Worm (Caenorhabditis elegans): Measurements from ENCODE around the gene srw-66.

Gene srw-66

DNA sequence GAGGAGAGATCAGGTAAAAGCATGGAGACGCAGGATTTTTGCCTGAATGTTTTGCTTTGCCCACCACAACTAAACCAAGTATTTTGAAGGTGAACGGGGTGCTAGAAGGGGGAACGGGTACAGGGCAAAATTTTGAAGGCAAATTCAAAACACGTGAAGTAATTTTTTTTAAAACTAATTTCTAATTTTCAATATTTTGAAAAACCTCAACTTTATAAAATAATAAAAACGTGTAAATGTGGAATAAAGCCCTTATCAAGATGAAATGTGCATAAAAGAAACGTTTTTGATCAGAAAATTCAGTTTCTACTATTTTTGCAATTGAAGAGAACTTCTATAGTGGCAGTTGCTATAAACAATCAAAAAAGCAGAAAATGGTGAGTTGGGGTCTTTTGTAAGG is 16.1 kb downstream of the srw-66 start, which contains the start of gene clec-119:
TSS of gene clec-119 (plus strand) at position 301 of the 400 bp plus-strand sequence.
- no peak for TF ChIP-seq ceh-9 (tag; optimal IDR thresholded peaks at IDR 0.05)
- no peak for TF ChIP-seq ZK546.5 (tag; optimal IDR thresholded peaks at IDR 0.05)
- no peak for TF ChIP-seq nhr-12 (tag; optimal IDR thresholded peaks at IDR 0.05)
- no peak for TF ChIP-seq egl-27 (tag; optimal IDR thresholded peaks at IDR 0.05)
- no peak for TF ChIP-seq pha-4 (tag; optimal IDR thresholded peaks at IDR 0.05)
- TF ChIP-seq nhr-28 (tag; optimal IDR thresholded peaks at IDR 0.05) = no peak
- no peak for TF ChIP-seq fkh-10 (GFP tag; optimal IDR thresholded peaks at IDR 0.05)
- TF ChIP-seq sea-2 (GFP tag; optimal IDR thresholded peaks at IDR 0.05) = no peak
- no peak for TF ChIP-seq ceh-82 (tag; optimal IDR thresholded peaks at IDR 0.05)
- TF ChIP-seq lsy-12 (tag; optimal IDR thresholded peaks at IDR 0.05) = no peak
- TF ChIP-seq nfya-1 (tag; optimal IDR thresholded peaks at IDR 0.05; ENCODE audit: insufficient read depth) = no peak
- TF ChIP-seq nhr-43 (tag; optimal IDR thresholded peaks at IDR 0.05; ENCODE audit: poor library complexity, severe bottlenecking) = no peak
- TF ChIP-seq tbx-2 (tag; optimal IDR thresholded peaks at IDR 0.05) = no peak
- no peak for TF ChIP-seq mml-1 (tag; optimal IDR thresholded peaks at IDR 0.05)

DNA sequence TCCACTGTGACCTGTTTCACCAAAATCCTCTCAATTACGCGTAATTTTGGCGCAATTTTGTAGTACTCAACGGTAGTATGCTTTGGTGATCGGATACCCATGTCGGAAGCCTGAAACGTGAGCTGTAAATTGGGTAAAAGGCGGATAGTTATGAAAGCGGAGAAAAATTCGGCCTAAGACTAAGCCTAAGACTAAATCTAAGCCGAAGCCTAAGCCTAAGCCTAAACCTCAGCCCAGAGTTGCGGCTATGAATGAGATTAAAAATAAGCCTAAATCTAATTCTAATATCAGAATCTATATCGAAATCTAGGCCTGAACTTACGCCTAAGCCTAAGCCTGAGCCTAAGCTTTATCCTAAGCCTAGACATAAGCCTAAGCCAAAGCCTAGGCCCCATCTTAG is 19.5 kb downstream of the srw-66 start, which contains the start of gene lin-42:
TSS of gene lin-42 (minus strand) at position 101 of the 400 bp plus-strand sequence.
- TF ChIP-seq skn-1 (tag; optimal IDR thresholded peaks at IDR 0.05) (no peak), nhr-28 (tag; optimal IDR thresholded peaks at IDR 0.05) (no peak), egl-5 (tag; optimal IDR thresholded peaks at IDR 0.05) (no peak), nhr-77 (tag; optimal IDR thresholded peaks at IDR 0.05) (no peak), ZK546.5 (tag; optimal IDR thresholded peaks at IDR 0.05) (no peak)

- TF ChIP-seq mml-1 (tag; optimal IDR thresholded peaks at IDR 0.05) = no peak
- TF ChIP-seq unc-39 (tag; optimal IDR thresholded peaks at IDR 0.05) = no peak
- no peak for TF ChIP-seq nhr-237 (tag; optimal IDR thresholded peaks at IDR 0.05)
- peak; percentile 5 for TF ChIP-seq fos-1 (tag; optimal IDR thresholded peaks at IDR 0.05)
- peak; percentile 76 for TF ChIP-seq unc-62 (GFP tag; optimal IDR thresholded peaks at IDR 0.05)
- TF ChIP-seq mdl-1 (tag; optimal IDR thresholded peaks at IDR 0.05) = peak; percentile 83
- no peak for TF ChIP-seq eor-1 (tag; optimal IDR thresholded peaks at IDR 0.05)
- peak; percentile 89 for TF ChIP-seq lin-39 (tag; optimal IDR thresholded peaks at IDR 0.05)
- peak; percentile 96 for TF ChIP-seq hmg-11 (tag; optimal IDR thresholded peaks at IDR 0.05)
- peak; percentile 87 for TF ChIP-seq ceh-28 (tag; optimal IDR thresholded peaks at IDR 0.05)
- TF ChIP-seq nhr-43 (tag; optimal IDR thresholded peaks at IDR 0.05; ENCODE audit: poor library complexity, severe bottlenecking) = peak; percentile 94
- TF ChIP-seq ceh-16 (tag; optimal IDR thresholded peaks at IDR 0.05) = no peak
- TF ChIP-seq nhr-25 (tag; optimal IDR thresholded peaks at IDR 0.05) = peak; percentile 96
- TF ChIP-seq ceh-9 (tag; optimal IDR thresholded peaks at IDR 0.05) = no peak
- no peak for TF ChIP-seq nhr-12 (tag; optimal IDR thresholded peaks at IDR 0.05)
- no peak for TF ChIP-seq nhr-11 (tag; optimal IDR thresholded peaks at IDR 0.05)
- no peak for TF ChIP-seq fkh-2 (tag; optimal IDR thresholded peaks at IDR 0.05)
- no peak for TF ChIP-seq nhr-67 (tag; optimal IDR thresholded peaks at IDR 0.05)
- peak; percentile 2 for TF ChIP-seq zag-1 (tag; optimal IDR thresholded peaks at IDR 0.05)
- peak in 1 of 3 experiments; percentile 54 for TF ChIP-seq elt-3 (tag; optimal IDR thresholded peaks at IDR 0.05)
- no peak for TF ChIP-seq daf-12 (tag; optimal IDR thresholded peaks at IDR 0.05)
- no peak for TF ChIP-seq nhr-28 (tag; optimal IDR thresholded peaks at IDR 0.05)
- TF ChIP-seq nhr-76 (tag; optimal IDR thresholded peaks at IDR 0.05) = no peak
- no peak for TF ChIP-seq fkh-10 (GFP tag; optimal IDR thresholded peaks at IDR 0.05)
- peak; percentile 60 for TF ChIP-seq lin-15B (tag; optimal IDR thresholded peaks at IDR 0.05)
- peak; percentile 2 for TF ChIP-seq ZK546.5 (tag; optimal IDR thresholded peaks at IDR 0.05)
- TF ChIP-seq pha-4 (tag; optimal IDR thresholded peaks at IDR 0.05) = peak; percentile 82
- TF ChIP-seq nfya-1 (tag; optimal IDR thresholded peaks at IDR 0.05; ENCODE audit: insufficient read depth) = peak; percentile 91
- no peak for TF ChIP-seq egl-5 (tag; optimal IDR thresholded peaks at IDR 0.05)
- peak; percentile 97 for TF ChIP-seq lsy-12 (tag; optimal IDR thresholded peaks at IDR 0.05)
- TF ChIP-seq pqm-1 (tag; optimal IDR thresholded peaks at IDR 0.05) = peak; percentile 19
- no peak for TF ChIP-seq aly-2 (tag; optimal IDR thresholded peaks at IDR 0.05)
- TF ChIP-seq elt-2 (tag; optimal IDR thresholded peaks at IDR 0.05) = peak; percentile 74
- TF ChIP-seq ztf-4 (tag; optimal IDR thresholded peaks at IDR 0.05) = no peak
- peak; percentile 69 for TF ChIP-seq ceh-82 (tag; optimal IDR thresholded peaks at IDR 0.05)
- TF ChIP-seq jun-1 (tag; optimal IDR thresholded peaks at IDR 0.05) = peak; percentile 88
- peak; percentile 77 for TF ChIP-seq R02D3.7 (tag; optimal IDR thresholded peaks at IDR 0.05)
- peak; percentile 44 for TF ChIP-seq nhr-77 (tag; optimal IDR thresholded peaks at IDR 0.05)
- peak; percentile 96 for TF ChIP-seq nhr-23 (tag; optimal IDR thresholded peaks at IDR 0.05)
- TF ChIP-seq elt-1 (tag; optimal IDR thresholded peaks at IDR 0.05) = peak; percentile 78
- no peak for TF ChIP-seq snpc-4 (tag; optimal IDR thresholded peaks at IDR 0.05)
- TF ChIP-seq skn-1 (tag; optimal IDR thresholded peaks at IDR 0.05) = peak; percentile 64
- no peak for TF ChIP-seq ama-1 (optimal IDR thresholded peaks at IDR 0.05)
- TF ChIP-seq ztf-11 (tag; optimal IDR thresholded peaks at IDR 0.05) = no peak
- TF ChIP-seq egl-27 (tag; optimal IDR thresholded peaks at IDR 0.05) = no peak
- peak; percentile 85 for TF ChIP-seq tbx-2 (tag; optimal IDR thresholded peaks at IDR 0.05)
- peak; percentile 97 for TF ChIP-seq sea-2 (GFP tag; optimal IDR thresholded peaks at IDR 0.05)
Observed at ce11 chrII:1246855-1247259, 24.9 kb downstream of the srw-66 start.

All from whole organism, L3 larva.